Worm (Caenorhabditis elegans): ENCODE measurements around the gene mlck-1.

DNA sequence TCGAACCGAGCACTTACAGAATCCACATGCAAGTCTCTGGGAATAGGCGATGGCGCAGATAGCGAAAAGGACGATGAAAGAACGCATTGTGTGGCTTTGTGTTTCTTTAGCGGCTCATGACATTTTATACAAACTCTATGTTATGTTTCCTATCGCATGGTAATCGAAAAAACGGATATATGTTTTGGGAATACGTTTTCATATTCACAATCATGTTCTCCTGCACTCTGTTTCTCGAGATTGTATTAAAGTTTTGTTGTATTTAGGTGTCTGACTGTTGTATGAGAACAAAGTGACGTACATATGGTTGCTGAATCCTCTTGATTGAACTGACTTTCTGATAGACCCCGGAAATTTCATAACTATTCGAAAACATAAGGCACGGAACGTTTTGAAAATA is 11.3 kb downstream of the mlck-1 start, which contains the start of gene ZC373.2:
- no peak for TF ChIP-seq nhr-237 (tag; optimal IDR thresholded peaks at IDR 0.05)
- no peak for TF ChIP-seq R02D3.7 (tag; optimal IDR thresholded peaks at IDR 0.05)
- no peak for TF ChIP-seq fos-1 (tag; optimal IDR thresholded peaks at IDR 0.05)
- no peak for TF ChIP-seq blmp-1 (tag; optimal IDR thresholded peaks at IDR 0.05; ENCODE audit: insufficient read depth)
- TF ChIP-seq snpc-4 (tag; optimal IDR thresholded peaks at IDR 0.05) = no peak
- TF ChIP-seq unc-62 (GFP tag; optimal IDR thresholded peaks at IDR 0.05) = no peak
- TF ChIP-seq lsy-2 (tag; optimal IDR thresholded peaks at IDR 0.05) = no peak

Measured in whole organism, L2 larva.